Fruit fly (Drosophila melanogaster) whole organism, embryonic: ENCODE measurements around the gene MtnD.

Experiments used
- Asciz ChIP-seq: fragments of 200-800 bp; sonication (Bioruptor generic); optimal IDR thresholded peaks from 2 replicates; lab custom pipeline; 2017; ENCODE audit warnings: missing biosample characterization, mild to moderate bottlenecking, missing genetic modification characterization, missing genetic modification reagents
- Bdp1 ChIP-seq: fragments of 200-800 bp; sonication (Bioruptor generic); optimal IDR thresholded peaks from 3 replicates; lab custom pipeline; 2016; ENCODE audit warnings: missing biosample characterization, missing genetic modification characterization
- Blimp-1 ChIP-seq: fragments of 200-800 bp; sonication (Bioruptor generic); optimal IDR thresholded peaks from 3 replicates; lab custom pipeline; 2018; ENCODE audit warnings: missing biosample characterization, missing genetic modification characterization, mild to moderate bottlenecking, moderate library complexity, missing genetic modification reagents
- C15 ChIP-seq: fragments of 200-800 bp; sonication (Bioruptor generic); IDR thresholded peaks from 3 replicates; pipeline ENCODE4 v1.3.6; 2022; ENCODE audit warnings: missing biosample characterization, missing genetic modification characterization
- CG10209 ChIP-seq: fragments of 200-800 bp; sonication (Bioruptor generic); optimal IDR thresholded peaks from 3 replicates; lab custom pipeline; 2017; ENCODE audit warnings: missing biosample characterization, mild to moderate bottlenecking, missing genetic modification characterization, missing genetic modification reagents
- CG10979 ChIP-seq: fragments of 200-800 bp; sonication (Bioruptor generic); optimal IDR thresholded peaks from 2 replicates; lab custom pipeline; 2018; ENCODE audit warnings: missing biosample characterization, mild to moderate bottlenecking, missing genetic modification characterization, moderate library complexity
- CG13123 ChIP-seq: fragments of 200-800 bp; sonication (Bioruptor generic); optimal IDR thresholded peaks from 2 replicates; lab custom pipeline; 2016; ENCODE audit warnings: missing biosample characterization, missing genetic modification characterization
- CG15269 ChIP-seq: fragments of 200-800 bp; sonication (Bioruptor generic); optimal IDR thresholded peaks from 2 replicates; lab custom pipeline; 2018; ENCODE audit warnings: missing biosample characterization, mild to moderate bottlenecking, missing genetic modification characterization, moderate library complexity
- CG17385 ChIP-seq: fragments of 200-800 bp; sonication (Bioruptor generic); optimal IDR thresholded peaks from 3 replicates; lab custom pipeline; 2018; ENCODE audit warnings: missing biosample characterization, mild to moderate bottlenecking, missing genetic modification characterization
- CG32772 ChIP-seq: fragments of 200-800 bp; sonication (Bioruptor generic); IDR thresholded peaks from 2 replicates; pipeline ENCODE4 v1.3.6; 2022; ENCODE audit warnings: missing biosample characterization, missing genetic modification characterization
- CG3281 ChIP-seq: fragments of 200-800 bp; sonication (Bioruptor generic); optimal IDR thresholded peaks from 3 replicates; lab custom pipeline; 2017; ENCODE audit warnings: missing biosample characterization, mild to moderate bottlenecking, missing genetic modification characterization
- CG33557 ChIP-seq: fragments of 200-800 bp; sonication (Bioruptor generic); optimal IDR thresholded peaks from 2 replicates; lab custom pipeline; 2019; ENCODE audit warnings: missing biosample characterization, mild to moderate bottlenecking, missing genetic modification characterization, moderate library complexity
- CG4617 ChIP-seq: fragments of 200-800 bp; sonication (Bioruptor generic); optimal IDR thresholded peaks from 3 replicates; lab custom pipeline; 2016; ENCODE audit warnings: missing biosample characterization, missing genetic modification characterization, borderline replicate concordance
- CG4820 ChIP-seq: fragments of 200-800 bp; sonication (Bioruptor generic); optimal IDR thresholded peaks from 3 replicates; lab custom pipeline; 2016; ENCODE audit warnings: missing biosample characterization, missing genetic modification characterization
- CG5953 ChIP-seq: fragments of 200-800 bp; sonication (Bioruptor generic); IDR thresholded peaks from 2 replicates; pipeline ENCODE4 v1.3.6; 2022; ENCODE audit warnings: missing biosample characterization, missing genetic modification characterization
- CG6272 ChIP-seq: fragments of 200-800 bp; sonication (Bioruptor generic); IDR thresholded peaks from 2 replicates; pipeline ENCODE4 v1.3.6; 2022; ENCODE audit warnings: missing biosample characterization, missing genetic modification characterization
- CG8281 ChIP-seq: fragments of 200-800 bp; sonication (Bioruptor generic); optimal IDR thresholded peaks from 2 replicates; lab custom pipeline; 2018; ENCODE audit warnings: missing biosample characterization, mild to moderate bottlenecking, missing genetic modification characterization, moderate library complexity
- CG8765 ChIP-seq: fragments of 200-800 bp; sonication (Bioruptor generic); IDR thresholded peaks from 2 replicates; pipeline ENCODE4 v1.3.6; 2022; ENCODE audit warnings: missing biosample characterization, missing genetic modification characterization
- CG9932 ChIP-seq: fragments of 200-800 bp; sonication (Bioruptor generic); IDR thresholded peaks from 2 replicates; pipeline ENCODE4 v1.3.6; 2022; ENCODE audit warnings: missing biosample characterization, missing genetic modification characterization
- Hr78 ChIP-seq, 2 experiments: fragments of 200-800 bp in 1 of 2; fragments of >200 bp in 1 of 2; sonication (Bioruptor generic) in 1 of 2; optimal IDR thresholded peaks; 2 replicates each; lab custom pipeline; 2017 to 2019; ENCODE audit warnings: missing biosample characterization in 2 of 2, missing genetic modification characterization in 2 of 2, mild to moderate bottlenecking in 1 of 2, moderate library complexity in 1 of 2
- MESR4 ChIP-seq: fragments of 200-800 bp; sonication (Bioruptor generic); optimal IDR thresholded peaks from 2 replicates; lab custom pipeline; 2018; ENCODE audit warnings: missing biosample characterization, mild to moderate bottlenecking, missing genetic modification characterization, moderate library complexity
- NFAT ChIP-seq: fragments of 200-800 bp; sonication (Bioruptor generic); IDR thresholded peaks from 2 replicates; pipeline ENCODE4 v1.3.6; 2022; ENCODE audit warnings: missing biosample characterization, missing genetic modification characterization
- NfI ChIP-seq: fragments of 200-800 bp; sonication (Bioruptor generic); optimal IDR thresholded peaks from 3 replicates; lab custom pipeline; 2018; ENCODE audit warnings: missing biosample characterization, mild to moderate bottlenecking, missing genetic modification characterization, moderate library complexity
- Pdp1 ChIP-seq, 2 experiments: fragments of 200-800 bp; sonication (Bioruptor generic); optimal IDR thresholded peaks; 3 replicates each; lab custom pipeline; 2016; ENCODE audit warnings: missing biosample characterization in 2 of 2, missing genetic modification characterization in 2 of 2, mild to moderate bottlenecking in 1 of 2, moderate library complexity in 1 of 2
- Scr ChIP-seq: fragments of 200-800 bp; sonication (Bioruptor generic); IDR thresholded peaks from 2 replicates; pipeline ENCODE4 v1.3.6; 2022; ENCODE audit warnings: missing biosample characterization, missing genetic modification characterization; ENCODE audit not compliant: partially characterized antibody
- Sin3A ChIP-seq: fragments of >200 bp; optimal IDR thresholded peaks from 2 replicates; lab custom pipeline; 2018
- Six4 ChIP-seq: fragments of 200-800 bp; sonication (Bioruptor generic); optimal IDR thresholded peaks from 2 replicates; lab custom pipeline; 2016; ENCODE audit warnings: missing biosample characterization, missing genetic modification characterization
- Spps ChIP-seq: fragments of 200-800 bp; sonication (Bioruptor generic); optimal IDR thresholded peaks from 2 replicates; lab custom pipeline; 2018; ENCODE audit warnings: missing biosample characterization, mild to moderate bottlenecking, missing genetic modification characterization
- Tbp ChIP-seq: fragments of >200 bp; optimal IDR thresholded peaks from 2 replicates; lab custom pipeline; 2018; ENCODE audit warnings: missing biosample characterization, missing genetic modification characterization
- ase ChIP-seq: fragments of 200-800 bp; sonication (Bioruptor generic); IDR thresholded peaks from 3 replicates; pipeline ENCODE4 v1.3.6; 2022; ENCODE audit warnings: missing biosample characterization, missing genetic modification characterization
- bigmax ChIP-seq: fragments of 200-800 bp; sonication (Bioruptor generic); optimal IDR thresholded peaks from 2 replicates; lab custom pipeline; 2018; ENCODE audit warnings: missing biosample characterization, mild to moderate bottlenecking, missing genetic modification characterization
- bowl ChIP-seq: fragments of 200-800 bp; sonication (Bioruptor generic); IDR thresholded peaks from 2 replicates; pipeline ENCODE4 v1.3.6; 2022; ENCODE audit warnings: missing biosample characterization, missing genetic modification characterization
- corto ChIP-seq: fragments of 200-800 bp; sonication (Bioruptor generic); optimal IDR thresholded peaks from 2 replicates; lab custom pipeline; 2016; ENCODE audit warnings: missing biosample characterization, mild to moderate bottlenecking, missing genetic modification characterization, moderate library complexity
- dmrt11E ChIP-seq: fragments of 200-800 bp; sonication (Bioruptor generic); optimal IDR thresholded peaks from 3 replicates; lab custom pipeline; 2018; ENCODE audit warnings: missing biosample characterization, mild to moderate bottlenecking, missing genetic modification characterization, moderate library complexity
- ftz-f1 ChIP-seq: fragments of 200-800 bp; sonication (Bioruptor generic); optimal IDR thresholded peaks from 2 replicates; lab custom pipeline; 2016; ENCODE audit warnings: missing biosample characterization, missing genetic modification characterization
- gt ChIP-seq: fragments of 200-800 bp; sonication (Bioruptor generic); IDR thresholded peaks from 2 replicates; pipeline ENCODE4 v1.3.6; 2022; ENCODE audit warnings: missing biosample characterization, missing genetic modification characterization
- hb ChIP-seq: fragments of 200-800 bp; sonication (Bioruptor generic); IDR thresholded peaks from 3 replicates; pipeline ENCODE4 v1.3.6; 2022; ENCODE audit warnings: missing biosample characterization, missing genetic modification characterization; ENCODE audit not compliant: partially characterized antibody
- knrl ChIP-seq: fragments of 200-800 bp; sonication (Bioruptor generic); IDR thresholded peaks from 3 replicates; pipeline ENCODE4 v1.3.6; 2022; ENCODE audit warnings: missing biosample characterization, missing genetic modification characterization; ENCODE audit not compliant: partially characterized antibody
- nmo ChIP-seq: fragments of 200-800 bp; sonication (Bioruptor generic); optimal IDR thresholded peaks from 2 replicates; lab custom pipeline; 2018; ENCODE audit warnings: missing biosample characterization, mild to moderate bottlenecking, missing genetic modification characterization, moderate library complexity
- repo ChIP-seq: fragments of 200-800 bp; sonication (Bioruptor generic); optimal IDR thresholded peaks from 2 replicates; lab custom pipeline; 2016; ENCODE audit warnings: missing biosample characterization, missing genetic modification characterization
- scrt ChIP-seq: fragments of 200-800 bp; sonication (Bioruptor generic); optimal IDR thresholded peaks from 2 replicates; lab custom pipeline; 2018; ENCODE audit warnings: missing biosample characterization, mild to moderate bottlenecking, missing genetic modification characterization, moderate library complexity
- tna ChIP-seq: fragments of 200-800 bp; sonication (Bioruptor generic); IDR thresholded peaks from 2 replicates; pipeline ENCODE4 v1.3.6; 2022; ENCODE audit warnings: missing biosample characterization, missing genetic modification characterization; ENCODE audit not compliant: partially characterized antibody
- toy ChIP-seq: fragments of 200-800 bp; sonication (Bioruptor generic); IDR thresholded peaks from 2 replicates; pipeline ENCODE4 v1.3.6; 2022; ENCODE audit warnings: missing biosample characterization, missing genetic modification characterization
- tx ChIP-seq: fragments of 200-800 bp; sonication (Bioruptor generic); optimal IDR thresholded peaks from 2 replicates; lab custom pipeline; 2016; ENCODE audit warnings: missing biosample characterization, missing genetic modification characterization
- unc-4 ChIP-seq: fragments of 200-800 bp; sonication (Bioruptor generic); IDR thresholded peaks from 2 replicates; pipeline ENCODE4 v1.3.6; 2022; ENCODE audit warnings: missing biosample characterization, missing genetic modification characterization; ENCODE audit not compliant: partially characterized antibody
- unpg ChIP-seq: fragments of 200-800 bp; sonication (Bioruptor generic); optimal IDR thresholded peaks from 3 replicates; lab custom pipeline; 2018; ENCODE audit warnings: missing biosample characterization, mild to moderate bottlenecking, missing genetic modification characterization, moderate library complexity
- wdn ChIP-seq: fragments of 200-800 bp; sonication (Bioruptor generic); IDR thresholded peaks from 2 replicates; pipeline ENCODE4 v1.3.6; 2022; ENCODE audit warnings: missing biosample characterization, missing genetic modification characterization
- wek ChIP-seq: fragments of 200-800 bp; sonication (Bioruptor generic); optimal IDR thresholded peaks from 3 replicates; lab custom pipeline; 2018; ENCODE audit warnings: missing biosample characterization, mild to moderate bottlenecking, missing genetic modification characterization, moderate library complexity
- zf30C ChIP-seq: fragments of 200-800 bp; sonication (Bioruptor generic); optimal IDR thresholded peaks from 3 replicates; lab custom pipeline; 2018; ENCODE audit warnings: missing biosample characterization, mild to moderate bottlenecking, missing genetic modification characterization

The MtnD gene

DNA sequence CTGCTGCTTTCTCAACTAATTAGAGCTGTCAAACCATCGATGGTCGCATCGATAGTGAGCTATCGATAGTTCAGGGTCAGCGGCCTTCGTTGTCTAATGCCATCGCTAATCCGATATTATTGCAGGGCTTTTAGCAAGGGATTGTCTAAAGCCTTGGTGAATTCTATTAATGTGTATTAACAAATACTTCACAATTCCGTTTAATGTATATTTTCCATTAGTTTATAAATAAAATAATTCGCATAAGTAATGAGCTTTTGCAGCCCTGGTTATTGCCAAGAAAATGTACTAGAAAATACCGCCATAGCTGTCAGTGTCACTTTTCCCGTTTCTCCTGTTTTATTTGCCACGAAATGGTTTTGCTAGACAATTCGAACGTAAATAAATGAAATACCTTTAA is 45.1 kb downstream of the MtnD start, which contains the start of the genes EloB and Srp14 (continued):
- TF ChIP-seq Six4 (GFP tag; lab: Kevin White, UChicago) (peak; percentile 61), nmo (GFP tag; lab: Kevin White, UChicago) (peak; percentile 89), CG10979 (peak; percentile 67), Tbp (GFP tag; lab: Kevin White, UChicago) (no peak), C15 (peak; percentile 61; the same call in 1 of the 3 replicates), CG17385 (GFP tag; lab: Kevin White, UChicago) (peak; percentile 73), NFAT (GFP tag; lab: Robert Waterston, UW) (peak; percentile 86), Hr78 (GFP tag; optimal IDR thresholded peaks at IDR 0.05; lab: Kevin White, UChicago) (peak in 1 of 2 experiments; percentile 87), gt (GFP tag; lab: Robert Waterston, UW) (no peak; the same call in 1 of the 2 replicates), CG8281 (tag; lab: Kevin White, UChicago) (no peak), CG6272 (GFP tag; lab: Robert Waterston, UW) (peak; percentile 82), wek (GFP tag; lab: Kevin White, UChicago) (peak; percentile 28), Asciz (GFP tag; lab: Kevin White, UChicago) (no peak), CG4617 (peak; percentile 95), Bdp1 (GFP tag; lab: Kevin White, UChicago) (peak; percentile 74), tna (peak; percentile 90), NfI (GFP tag; lab: Kevin White, UChicago) (peak; percentile 77), CG4820 (peak; percentile 69), CG13123 (GFP tag; lab: Kevin White, UChicago) (peak; percentile 59), CG10209 (GFP tag; lab: Kevin White, UChicago) (peak; percentile 69), ftz-f1 (GFP tag; lab: Kevin White, UChicago) (peak; percentile 100), CG3281 (GFP tag; lab: Kevin White, UChicago) (peak; percentile 81), unc-4 (GFP tag; lab: Robert Waterston, UW) (peak; percentile 98), unpg (GFP tag; lab: Kevin White, UChicago) (peak; percentile 85), knrl (peak; percentile 98), hb (GFP tag; lab: Robert Waterston, UW) (peak; percentile 96), repo (peak; percentile 63), bowl (GFP tag; lab: Robert Waterston, UW) (peak; percentile 18; the same call in 1 of the 2 replicates), Pdp1 (GFP tag; optimal IDR thresholded peaks at IDR 0.05; lab: Kevin White, UChicago) (peak; percentile 77 to 81), tx (GFP tag; lab: Kevin White, UChicago) (peak; percentile 76), Blimp-1 (peak; percentile 73), scrt (peak; percentile 71), wdn (GFP tag; lab: Robert Waterston, UW) (peak; percentile 59; the same call in 1 of the 2 replicates), MESR4 (GFP tag; lab: Kevin White, UChicago) (peak; percentile 90), zf30C (GFP tag; lab: Kevin White, UChicago) (no peak), dmrt11E (peak; percentile 78), Spps (peak; percentile 63), ase (peak; percentile 64; the same call in 1 of the 3 replicates), CG8765 (GFP tag; lab: Robert Waterston, UW) (peak; percentile 69), toy (0 out of 2 replicates have a peak, but pooled peaks have one; percentile 9), corto (GFP tag; lab: Kevin White, UChicago) (no peak), CG9932 (GFP tag; lab: Robert Waterston, UW) (peak; percentile 95), CG32772 (GFP tag; lab: Robert Waterston, UW) (peak; percentile 53), Scr (GFP tag; lab: Robert Waterston, UW) (peak; percentile 98), CG15269 (tag; lab: Kevin White, UChicago) (no peak), Sin3A (lab: Kevin White, UChicago) (peak; percentile 95), bigmax (GFP tag; lab: Kevin White, UChicago) (peak; percentile 2), CG33557 (GFP tag; lab: Kevin White, UChicago) (peak; percentile 68), CG5953 (GFP tag; lab: Robert Waterston, UW) (0 out of 2 replicates have a peak, but pooled peaks have one; percentile 20)
